Worm (Caenorhabditis elegans): Measurements from ENCODE around the gene dct-5.

- TF ChIP-seq nhr-28 (tag; optimal IDR thresholded peaks at IDR 0.05) (no peak), pha-4 (tag; optimal IDR thresholded peaks at IDR 0.05) (no peak), blmp-1 (tag; optimal IDR thresholded peaks at IDR 0.05) (no peak), ces-1 (GFP tag; optimal IDR thresholded peaks at IDR 0.05) (no peak), nhr-76 (tag; optimal IDR thresholded peaks at IDR 0.05) (no peak), snpc-4 (tag; optimal IDR thresholded peaks at IDR 0.05) (no peak), elt-3 (tag; optimal IDR thresholded peaks at IDR 0.05) (no peak), M03D4.4 (tag; optimal IDR thresholded peaks at IDR 0.05) (no peak), lin-13 (tag; optimal IDR thresholded peaks at IDR 0.05) (no peak), mep-1 (tag; optimal IDR thresholded peaks at IDR 0.05) (no peak), nhr-12 (tag; optimal IDR thresholded peaks at IDR 0.05) (no peak), unc-62 (GFP tag; optimal IDR thresholded peaks at IDR 0.05) (no peak)
Observed at ce11 chrII:5388786-5389421, 47.8 kb downstream of the dct-5 start, which contains the start of gene rsp-4.
